Worm (Caenorhabditis elegans) whole organism, midembryonic: ENCODE results near the gene enol-1.
A peak's percentile ranks its signal among the peaks of the same experiment; 100 is the strongest.

Experiments used
- T22C8.4 ChIP-seq: fragments of 200-800 bp; sonication (Bioruptor generic); IDR thresholded peaks from 2 replicates; pipeline ENCODE4 v1.3.6; 2022; ENCODE audit warnings: missing genetic modification characterization, missing compliant biosample characterization
- cog-1 ChIP-seq: sonication (generic microtip); optimal IDR thresholded peaks from 2 replicates; lab custom pipeline; 2016; ENCODE audit warnings: missing genetic modification characterization, missing compliant biosample characterization
- flt-1 ChIP-seq: fragments of 200-800 bp; sonication (Bioruptor generic); IDR thresholded peaks from 2 replicates; pipeline ENCODE4 v1.3.6; 2022; ENCODE audit warnings: missing genetic modification characterization, missing compliant biosample characterization
- klf-2 ChIP-seq: fragments of 200-800 bp; sonication (Bioruptor generic); conservative IDR thresholded peaks from 2 replicates; pipeline ENCODE4 v1.3.6; 2022; ENCODE audit warnings: missing genetic modification reagents, missing genetic modification characterization, missing compliant biosample characterization
- med-1 ChIP-seq: sonication (generic microtip); optimal IDR thresholded peaks from 2 replicates; lab custom pipeline; 2017; ENCODE audit warnings: missing genetic modification characterization, mild to moderate bottlenecking, missing compliant biosample characterization, antibody characterized with exemption, missing genetic modification reagents; ENCODE audit not compliant: insufficient read depth
- ref-1 ChIP-seq: fragments of 200-800 bp; sonication (Bioruptor generic); conservative IDR thresholded peaks from 2 replicates; pipeline ENCODE4 v1.3.6; 2022; ENCODE audit warnings: missing genetic modification reagents, missing genetic modification characterization, missing compliant biosample characterization
- tab-1 ChIP-seq: fragments of 200-800 bp; sonication (Bioruptor generic); IDR thresholded peaks from 2 replicates; pipeline ENCODE4 v1.3.6; 2022; ENCODE audit warnings: missing genetic modification characterization, missing compliant biosample characterization
- ztf-23 ChIP-seq: fragments of 200-800 bp; sonication (Bioruptor generic); IDR thresholded peaks from 2 replicates; pipeline ENCODE4 v1.3.6; 2022; ENCODE audit warnings: missing genetic modification reagents, missing genetic modification characterization, missing compliant biosample characterization
- ztf-29 ChIP-seq: fragments of 200-800 bp; sonication (Bioruptor generic); IDR thresholded peaks from 2 replicates; pipeline ENCODE4 v1.3.6; 2022; ENCODE audit warnings: missing genetic modification reagents, missing genetic modification characterization, missing compliant biosample characterization

Gene enol-1

DNA sequence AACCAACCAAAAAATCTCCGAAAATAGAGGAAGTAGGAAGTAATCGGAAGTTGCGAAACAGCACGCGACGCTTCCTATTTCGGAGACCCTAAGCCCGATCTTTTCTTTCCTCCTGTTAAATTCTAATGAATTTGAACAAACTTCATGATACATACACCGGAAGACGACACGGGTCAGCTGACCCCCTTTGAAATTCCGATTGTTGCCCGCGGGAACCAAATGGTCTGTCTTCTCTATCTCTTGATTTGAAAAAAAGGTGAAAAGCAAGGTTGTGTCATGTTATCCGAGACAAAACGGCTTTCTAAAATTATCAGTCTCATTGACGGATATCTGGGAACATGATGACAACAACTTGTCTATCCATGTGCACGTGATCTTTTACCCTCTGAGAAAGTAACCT, 28.3 kb downstream of the enol-1 start:
- TF ChIP-seq tab-1 (GFP tag; lab: Robert Waterston, UW) = no peak
- TF ChIP-seq flt-1 (GFP tag; lab: Robert Waterston, UW) = no peak
- TF ChIP-seq ztf-29 (GFP tag; lab: Robert Waterston, UW) = no peak
- no peak for TF ChIP-seq klf-2
- no peak for TF ChIP-seq ztf-23 (GFP tag; lab: Robert Waterston, UW)
- no peak for TF ChIP-seq med-1 (GFP tag; lab: Kevin White, UChicago)
- TF ChIP-seq cog-1 = no peak
- TF ChIP-seq ref-1 (GFP tag; lab: Robert Waterston, UW) = no peak
- no peak for TF ChIP-seq T22C8.4 (GFP tag; lab: Robert Waterston, UW)

DNA sequence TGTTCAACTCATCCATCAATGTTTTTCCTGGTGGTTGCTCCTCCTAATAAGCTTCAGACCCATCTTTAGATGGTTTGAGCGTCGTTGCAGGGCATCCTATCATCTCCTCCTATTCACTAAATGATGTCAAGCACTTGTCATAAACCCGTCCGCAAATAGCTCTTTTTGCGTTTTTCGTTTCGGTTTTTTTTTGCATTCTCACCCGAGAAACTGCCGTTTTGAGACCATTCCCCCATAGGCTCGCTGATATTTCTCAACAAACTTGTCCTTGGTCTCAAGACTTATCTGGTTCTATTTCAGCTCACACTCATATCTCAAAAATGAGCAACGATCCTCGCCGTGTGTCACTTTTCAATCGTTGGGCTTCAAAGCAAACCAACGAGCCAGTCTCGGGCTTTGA, 29.6 kb downstream of the enol-1 start, which contains the start of gene cal-2:
TSS of gene cal-2 (plus strand) at position 301 of the 400 bp plus-strand sequence.
- no peak for TF ChIP-seq ztf-23 (GFP tag; lab: Robert Waterston, UW)
- TF ChIP-seq ref-1 (GFP tag; lab: Robert Waterston, UW) = no peak
- TF ChIP-seq tab-1 (GFP tag; lab: Robert Waterston, UW) = no peak
- no peak for TF ChIP-seq T22C8.4 (GFP tag; lab: Robert Waterston, UW)
- TF ChIP-seq flt-1 (GFP tag; lab: Robert Waterston, UW) = no peak
- no peak for TF ChIP-seq cog-1
- TF ChIP-seq ztf-29 (GFP tag; lab: Robert Waterston, UW) = no peak
- no peak for TF ChIP-seq klf-2
- TF ChIP-seq med-1 (GFP tag; lab: Kevin White, UChicago) = no peak

- no peak for TF ChIP-seq ref-1 (GFP tag; lab: Robert Waterston, UW)
- no peak for TF ChIP-seq ztf-29 (GFP tag; lab: Robert Waterston, UW)
- TF ChIP-seq T22C8.4 (GFP tag; lab: Robert Waterston, UW) = no peak
Observed at ce11 chrII:8961450-8961849, 30.7 kb downstream of the enol-1 start.

ce11 chrII:8962206-8962605, 31.4 kb downstream of the enol-1 start:
- TF ChIP-seq ztf-29 (GFP tag; lab: Robert Waterston, UW) (no peak), tab-1 (GFP tag; lab: Robert Waterston, UW) (no peak), cog-1 (no peak), ref-1 (GFP tag; lab: Robert Waterston, UW) (no peak), flt-1 (GFP tag; lab: Robert Waterston, UW) (no peak), T22C8.4 (GFP tag; lab: Robert Waterston, UW) (no peak), ztf-23 (GFP tag; lab: Robert Waterston, UW) (no peak), med-1 (GFP tag; lab: Kevin White, UChicago) (no peak), klf-2 (no peak)

DNA sequence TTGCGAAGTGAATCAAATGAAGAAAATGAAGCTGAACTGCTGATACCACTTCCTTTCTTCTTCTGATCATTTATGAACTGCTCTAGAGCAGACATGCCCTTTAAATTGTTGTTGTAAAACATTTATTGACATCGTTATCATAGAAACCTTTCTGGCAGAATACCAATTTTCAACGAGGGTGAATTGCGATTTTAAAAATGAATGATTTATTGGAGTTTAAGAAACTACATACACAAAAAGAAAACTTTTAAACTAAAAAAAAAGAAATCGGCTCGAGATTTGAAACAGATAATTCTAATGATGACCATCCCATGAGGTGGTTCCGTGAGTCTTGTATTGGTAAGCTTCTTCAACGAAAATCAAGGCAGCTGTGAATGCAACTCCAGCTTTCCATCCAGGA, 33.3 kb downstream of the enol-1 start, which contains the start of gene sftd-3:
TSS of gene sftd-3 (minus strand) at position 101 of the 400 bp plus-strand sequence.
- no peak for TF ChIP-seq ztf-29 (GFP tag; lab: Robert Waterston, UW)
- no peak for TF ChIP-seq tab-1 (GFP tag; lab: Robert Waterston, UW)
- TF ChIP-seq med-1 (GFP tag; lab: Kevin White, UChicago) = no peak
- TF ChIP-seq flt-1 (GFP tag; lab: Robert Waterston, UW) = no peak
- no peak for TF ChIP-seq ref-1 (GFP tag; lab: Robert Waterston, UW)
- no peak for TF ChIP-seq klf-2
- TF ChIP-seq ztf-23 (GFP tag; lab: Robert Waterston, UW) = no peak
- no peak for TF ChIP-seq cog-1

DNA sequence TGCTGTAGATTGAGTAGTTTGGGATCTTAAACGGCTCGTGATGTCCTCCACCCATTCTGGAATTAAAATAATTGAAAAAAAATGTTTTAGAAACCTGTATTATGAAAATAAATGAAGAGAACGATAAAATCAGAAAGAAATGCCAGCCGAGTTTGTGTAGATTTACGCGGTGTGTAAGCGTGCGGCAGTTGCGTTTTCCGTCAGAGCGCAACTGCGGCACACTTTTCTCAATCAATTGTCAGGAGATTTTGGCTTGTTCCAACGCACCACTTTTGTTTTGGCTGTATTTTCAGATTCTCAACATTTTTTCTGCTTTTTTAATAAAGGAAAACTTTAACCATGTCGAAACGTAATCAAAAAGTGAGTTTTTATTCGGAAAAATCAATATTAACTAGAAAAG, 34.0 kb downstream of the enol-1 start, which contains the start of the genes ndub-3 and C18E9.2:
TSS of gene ndub-3 (minus strand) at position 56 of the 400 bp plus-strand sequence.
TSS of gene C18E9.2 (plus strand) at position 172 of the 400 bp plus-strand sequence.
- TF ChIP-seq T22C8.4 (GFP tag; lab: Robert Waterston, UW) = no peak
- 0 out of 2 replicates have a peak, but pooled peaks have one; percentile 48 for TF ChIP-seq ztf-23 (GFP tag; lab: Robert Waterston, UW)

DNA sequence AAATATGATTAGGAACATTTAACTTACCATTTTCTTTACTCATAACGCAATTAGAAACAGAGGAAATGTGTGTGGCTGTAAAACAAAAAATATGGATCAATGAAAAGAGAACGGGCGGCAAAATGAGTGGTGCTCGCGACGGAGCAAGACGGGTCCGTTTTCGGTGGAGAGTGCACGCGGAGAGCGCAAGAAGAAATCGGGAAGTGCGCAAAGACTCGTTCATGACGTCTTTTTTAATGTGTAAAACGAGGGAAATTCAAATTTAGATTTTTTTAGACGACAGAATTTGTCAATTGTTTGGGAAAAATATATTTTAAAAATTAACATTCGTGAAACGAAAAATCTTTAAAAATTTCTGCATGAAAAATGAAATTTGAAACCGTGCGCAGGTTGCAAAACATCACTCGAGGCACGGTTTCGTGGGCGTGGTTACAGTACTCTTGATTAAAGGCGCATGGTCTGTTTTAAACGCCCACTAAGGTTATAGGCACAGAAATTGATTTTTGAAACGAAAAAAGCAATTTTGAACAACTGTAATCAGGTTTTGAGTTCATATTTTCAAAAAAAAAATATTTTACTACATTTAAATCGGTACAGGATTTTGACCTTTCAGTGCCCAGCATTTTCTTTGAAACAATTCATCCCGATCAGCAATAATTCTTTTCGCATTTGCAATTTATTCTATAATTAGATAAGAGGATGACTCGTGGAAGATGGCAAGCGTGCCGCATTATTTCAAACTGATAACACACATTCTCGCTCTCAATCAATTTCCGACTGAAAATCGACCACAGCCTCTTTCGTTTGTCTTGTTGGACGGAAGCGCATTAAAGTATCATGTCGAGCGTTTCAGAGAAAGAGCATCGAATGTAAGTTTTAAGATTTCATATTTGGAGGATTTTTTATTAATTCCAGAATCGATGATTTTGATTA, 38.7 kb downstream of the enol-1 start, which contains the start of the genes szy-20 and C18E9.5:
TSS of gene szy-20 (minus strand) at position 83 of the 933 bp plus-strand sequence.
TSS of gene C18E9.5 (plus strand) at position 730 of the 933 bp plus-strand sequence.
- TF ChIP-seq med-1 (GFP tag; lab: Kevin White, UChicago) (no peak), cog-1 (peak; percentile 40)

DNA sequence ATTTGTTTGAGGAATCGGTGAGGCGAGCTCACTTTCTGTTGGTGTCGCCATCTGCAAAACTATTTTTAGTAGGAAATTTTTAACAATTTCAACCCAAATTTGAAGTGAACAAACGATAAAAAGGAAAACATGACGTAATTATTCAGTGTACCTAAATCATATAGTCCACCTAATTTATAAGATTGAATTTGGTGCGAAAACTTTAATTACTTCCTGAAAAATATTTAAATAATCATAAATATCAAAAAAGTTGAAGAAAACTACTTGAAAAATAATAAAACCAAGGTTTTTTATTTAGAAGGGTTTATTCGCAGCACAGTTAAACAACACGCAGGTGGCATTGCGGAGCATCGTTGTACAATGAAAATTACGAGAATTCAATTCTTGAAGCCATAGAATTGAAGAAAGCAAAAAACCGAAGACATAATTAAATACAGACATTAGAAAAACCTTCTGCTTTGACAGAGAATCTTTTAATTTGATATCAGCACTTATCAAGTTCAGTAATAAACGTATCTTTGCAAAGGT, 42.8 kb downstream of the enol-1 start, which contains the start of gene tomm-40:
TSS of gene tomm-40 (minus strand) at position 51 of the 528 bp plus-strand sequence.
- TF ChIP-seq ref-1 (GFP tag; lab: Robert Waterston, UW) (no peak), tab-1 (GFP tag; lab: Robert Waterston, UW) (no peak), ztf-29 (GFP tag; lab: Robert Waterston, UW) (no peak), cog-1 (no peak), ztf-23 (GFP tag; lab: Robert Waterston, UW) (no peak), klf-2 (no peak), med-1 (GFP tag; lab: Kevin White, UChicago) (no peak), flt-1 (GFP tag; lab: Robert Waterston, UW) (no peak), T22C8.4 (GFP tag; lab: Robert Waterston, UW) (no peak)

ce11 chrII:8982683-8983082, 51.9 kb downstream of the enol-1 start, which contains the start of gene C18E9.7:
C18E9.7 (minus strand) TSS chrII:8982783.
- TF ChIP-seq cog-1 (no peak), flt-1 (GFP tag; lab: Robert Waterston, UW) (no peak), med-1 (GFP tag; lab: Kevin White, UChicago) (no peak)
